Fruit fly (Drosophila melanogaster): ENCODE data around the gene CG6071.

CG6071 gene

DNA sequence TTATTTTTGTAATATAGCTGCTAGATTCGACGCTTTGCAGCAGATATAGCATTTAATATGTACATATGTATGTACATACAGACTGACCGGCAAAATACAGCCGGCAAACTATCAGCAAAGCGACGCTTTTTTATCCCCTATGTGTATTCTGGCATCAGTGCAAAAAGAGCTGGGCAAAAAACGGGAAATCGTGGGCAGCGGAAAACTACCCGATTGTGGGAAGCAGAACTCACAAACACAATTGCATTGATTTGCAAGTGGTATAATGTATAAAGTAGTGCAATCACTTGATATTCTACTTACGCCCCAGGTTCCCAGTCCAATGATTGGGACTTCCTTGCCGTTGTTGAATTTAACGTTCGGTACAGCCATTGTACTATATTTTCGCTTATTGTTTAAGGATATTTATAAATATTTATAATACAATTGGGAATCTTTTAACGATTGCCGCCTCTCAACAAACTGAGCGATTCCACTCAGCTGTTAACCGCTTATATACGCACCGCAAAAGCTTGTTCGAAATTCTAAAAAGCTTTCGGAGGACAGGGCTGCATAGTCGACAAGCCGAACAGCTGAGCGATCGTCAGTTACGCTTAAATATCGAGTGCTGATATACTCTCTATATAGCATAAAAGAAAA lies 22.5 kb downstream of the CG6071 start (continued):
- TF ChIP-seq HLH54F (GFP tag; optimal IDR thresholded peaks at IDR 0.05) (no peak), stwl (tag; optimal IDR thresholded peaks at IDR 0.05) (no peak), ewg (GFP tag; optimal IDR thresholded peaks at IDR 0.05) (no peak), CG3163 (GFP tag; optimal IDR thresholded peaks at IDR 0.05) (no peak), CG12071 (GFP tag; optimal IDR thresholded peaks at IDR 0.05) (no peak), HLH4C (GFP tag; IDR thresholded peaks at IDR 0.05; ENCODE audit: partially characterized antibody) (peak; percentile 16; the same call in 1 of the 3 replicates), tap (tag; optimal IDR thresholded peaks at IDR 0.05) (no peak), NC2β (GFP tag; optimal IDR thresholded peaks at IDR 0.05) (no peak), CG15514 (GFP tag; optimal IDR thresholded peaks at IDR 0.05) (peak; percentile 16), bcd (GFP tag; optimal IDR thresholded peaks at IDR 0.05) (no peak), esg (GFP tag; conservative IDR thresholded peaks at IDR 0.05) (no peak), p53 (GFP tag; optimal IDR thresholded peaks at IDR 0.05) (no peak), bab2 (GFP tag; optimal IDR thresholded peaks at IDR 0.05) (no peak), Dek (tag; optimal IDR thresholded peaks at IDR 0.05) (no peak), D (optimal IDR thresholded peaks at IDR 0.05) (no peak), D (GFP tag; optimal IDR thresholded peaks at IDR 0.05) (no peak), Myb (GFP tag; optimal IDR thresholded peaks at IDR 0.05) (peak; percentile 61), usp (GFP tag; optimal IDR thresholded peaks at IDR 0.05) (no peak), tx (GFP tag; optimal IDR thresholded peaks at IDR 0.05) (no peak), CG4360 (GFP tag; IDR thresholded peaks at IDR 0.05) (no peak), Mrtf (GFP tag; IDR thresholded peaks at IDR 0.05) (no peak), Atf6 (GFP tag; IDR thresholded peaks at IDR 0.05) (no peak), crp (GFP tag; optimal IDR thresholded peaks at IDR 0.05) (peak in 1 of 2 experiments; percentile 87), Atf3 (GFP tag; optimal IDR thresholded peaks at IDR 0.05) (no peak), Sry-δ (GFP tag; optimal IDR thresholded peaks at IDR 0.05) (no peak), tio (GFP tag; optimal IDR thresholded peaks at IDR 0.05) (no peak), CG10979 (tag; optimal IDR thresholded peaks at IDR 0.05) (no peak), vvl (GFP tag; IDR thresholded peaks at IDR 0.05) (no peak), crol (GFP tag; IDR thresholded peaks at IDR 0.05) (no peak), nom (GFP tag; optimal IDR thresholded peaks at IDR 0.05) (peak; percentile 68), CG13123 (GFP tag; optimal IDR thresholded peaks at IDR 0.05) (no peak), Dll (GFP tag; IDR thresholded peaks at IDR 0.05; ENCODE audit: partially characterized antibody) (no peak), ash1 (GFP tag; optimal IDR thresholded peaks at IDR 0.05) (no peak), dm (GFP tag; optimal IDR thresholded peaks at IDR 0.05) (no peak), CG4854 (GFP tag; optimal IDR thresholded peaks at IDR 0.05) (no peak), CG2199 (GFP tag; IDR thresholded peaks at IDR 0.05) (peak; percentile 91), CG3281 (GFP tag; optimal IDR thresholded peaks at IDR 0.05) (no peak), slbo (GFP tag; IDR thresholded peaks at IDR 0.05) (peak; percentile 25; the same call in 1 of the 2 replicates), CG34224 (GFP tag; IDR thresholded peaks at IDR 0.05; ENCODE audit: partially characterized antibody) (peak; percentile 25; the same call in 1 of the 3 replicates), ato (GFP tag; IDR thresholded peaks at IDR 0.05; ENCODE audit: partially characterized antibody) (no peak), CG7987 (GFP tag; optimal IDR thresholded peaks at IDR 0.05) (peak; percentile 37), Dref (GFP tag; IDR thresholded peaks at IDR 0.05) (no peak), lilli (GFP tag; optimal IDR thresholded peaks at IDR 0.05) (no peak), CG17328 (GFP tag; IDR thresholded peaks at IDR 0.05) (no peak), Spps (tag; optimal IDR thresholded peaks at IDR 0.05) (no peak), shn (GFP tag; optimal IDR thresholded peaks at IDR 0.05) (no peak), CG18619 (GFP tag; optimal IDR thresholded peaks at IDR 0.05) (no peak), Med (GFP tag) (peak; percentile 27), sima (GFP tag; optimal IDR thresholded peaks at IDR 0.05) (no peak), sr (GFP tag; IDR thresholded peaks at IDR 0.05) (no peak), CG1602 (GFP tag; optimal IDR thresholded peaks at IDR 0.05) (no peak)
